Worm (Caenorhabditis elegans) whole organism, early embryonic: ENCODE measurements around the gene gcl-1.

Experiments
- B0310.2 ChIP-seq: sonication (generic microtip); optimal IDR thresholded peaks from 2 replicates; lab custom pipeline; 2016; ENCODE audit warnings: mild to moderate bottlenecking, missing genetic modification characterization, missing compliant biosample characterization
- F13C5.2 ChIP-seq: sonication (generic microtip); optimal IDR thresholded peaks from 2 replicates; lab custom pipeline; 2017; ENCODE audit warnings: mild to moderate bottlenecking, missing genetic modification characterization, inconsistent platforms, missing compliant biosample characterization
- aly-1 ChIP-seq: sonication (generic microtip); optimal IDR thresholded peaks from 2 replicates; lab custom pipeline; 2016; ENCODE audit warnings: missing genetic modification characterization, missing compliant biosample characterization
- ama-1 ChIP-seq: fragments of 150-350 bp; optimal IDR thresholded peaks from 2 replicates; lab custom pipeline; 2014
- ceh-13 ChIP-seq: fragments of 200-800 bp; sonication (Bioruptor generic); optimal IDR thresholded peaks from 2 replicates; lab custom pipeline; 2018; ENCODE audit warnings: mild to moderate bottlenecking, missing genetic modification characterization, missing compliant biosample characterization
- ceh-36 ChIP-seq: sonication (generic microtip); optimal IDR thresholded peaks from 2 replicates; lab custom pipeline; 2016; ENCODE audit warnings: missing genetic modification characterization, inconsistent platforms, missing compliant biosample characterization
- ets-7 ChIP-seq: sonication (generic microtip); optimal IDR thresholded peaks from 2 replicates; lab custom pipeline; 2016; ENCODE audit warnings: missing genotype, missing genetic modification characterization, missing compliant biosample characterization
- flt-1 ChIP-seq: fragments of 200-800 bp; sonication (Bioruptor generic); IDR thresholded peaks from 2 replicates; pipeline ENCODE4 v1.3.6; 2022; ENCODE audit warnings: missing genetic modification characterization, missing compliant biosample characterization
- hmbx-1 ChIP-seq: sonication (generic microtip); optimal IDR thresholded peaks from 2 replicates; lab custom pipeline; 2016; ENCODE audit warnings: mild to moderate bottlenecking, missing genetic modification characterization, missing compliant biosample characterization
- hmg-4 ChIP-seq: fragments of 200-800 bp; sonication (Bioruptor generic); optimal IDR thresholded peaks from 2 replicates; lab custom pipeline; 2018; ENCODE audit warnings: mild to moderate bottlenecking, missing genetic modification characterization, missing compliant biosample characterization
- hnd-1 ChIP-seq: sonication (generic microtip); optimal IDR thresholded peaks from 2 replicates; lab custom pipeline; 2016; ENCODE audit warnings: missing genetic modification characterization, missing compliant biosample characterization
- pes-1 ChIP-seq: fragments of 200-800 bp; sonication (Bioruptor generic); IDR thresholded peaks from 2 replicates; pipeline ENCODE4 v1.3.6; 2022; ENCODE audit warnings: missing genetic modification reagents, missing genetic modification characterization, missing compliant biosample characterization
- scrt-1 ChIP-seq: fragments of 200-800 bp; sonication (Bioruptor generic); IDR thresholded peaks from 2 replicates; pipeline ENCODE4 v1.3.6; 2022; ENCODE audit warnings: missing genetic modification characterization, missing compliant biosample characterization
- sea-1 ChIP-seq: fragments of 200-800 bp; sonication (Bioruptor generic); conservative IDR thresholded peaks from 2 replicates; pipeline ENCODE4 v1.3.6; 2022; ENCODE audit warnings: missing genetic modification characterization, missing compliant biosample characterization
- tbx-11 ChIP-seq: fragments of 200-800 bp; sonication (Bioruptor generic); IDR thresholded peaks from 2 replicates; pipeline ENCODE4 v1.3.6; 2022; ENCODE audit warnings: missing genetic modification characterization, missing compliant biosample characterization
- tbx-37 ChIP-seq: fragments of 200-800 bp; sonication (Bioruptor generic); conservative IDR thresholded peaks from 2 replicates; pipeline ENCODE4 v1.3.6; 2022; ENCODE audit warnings: missing genetic modification reagents, missing genetic modification characterization, missing compliant biosample characterization
- tra-4 ChIP-seq: sonication (generic microtip); optimal IDR thresholded peaks from 2 replicates; lab custom pipeline; 2017; ENCODE audit warnings: missing genetic modification characterization, missing compliant biosample characterization

The gcl-1 gene

DNA sequence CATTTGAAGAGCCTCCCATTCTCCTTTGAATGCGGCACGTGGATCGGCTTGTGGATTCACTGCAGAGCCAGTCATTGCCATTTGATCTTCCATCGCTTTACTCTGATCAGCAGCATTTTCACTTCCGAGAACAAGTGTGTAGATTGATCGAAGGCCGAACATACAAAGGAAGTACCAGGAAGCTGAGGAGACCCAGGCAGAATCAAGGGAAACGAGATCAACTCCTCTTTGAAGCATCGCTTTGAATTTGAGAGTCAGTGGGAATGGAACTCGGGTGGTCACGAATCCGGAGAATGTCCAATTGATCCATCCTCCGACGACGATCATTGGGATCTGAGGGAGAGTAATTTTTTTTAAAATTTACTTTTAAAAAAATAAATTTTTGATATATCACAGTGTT lies 32.2 kb downstream of the gcl-1 start:
- TF ChIP-seq tbx-11 (GFP tag; lab: Robert Waterston, UW) (no peak), ama-1 (lab: Kevin White, UChicago) (peak; percentile 28), ceh-13 (GFP tag; lab: Kevin White, UChicago) (no peak), pes-1 (GFP tag; lab: Robert Waterston, UW) (no peak), hmg-4 (GFP tag; lab: Kevin White, UChicago) (no peak)

DNA sequence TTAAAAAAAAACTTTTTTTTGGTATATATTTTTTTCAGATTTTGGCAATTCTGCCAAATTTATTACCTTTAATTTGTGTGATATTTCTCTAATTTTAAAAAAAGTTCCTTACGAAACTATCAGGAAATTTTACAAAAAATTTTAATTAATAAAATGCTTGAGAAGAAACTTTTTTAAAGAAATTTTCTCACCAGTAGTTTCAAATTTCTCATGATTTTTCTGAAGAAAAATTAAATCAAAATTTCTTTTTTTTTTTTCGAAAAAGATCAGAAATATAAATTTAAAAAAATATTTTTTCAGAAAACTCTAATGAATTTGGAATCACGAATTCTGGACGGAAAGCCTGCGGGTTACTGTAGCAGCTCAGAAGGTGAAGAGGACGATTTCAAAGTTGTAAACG lies 35.0 kb downstream of the gcl-1 start, which contains the start of gene mau-8:
TSS of gene mau-8 (plus strand) at position 301 of the 400 bp plus-strand sequence.
- no peak for TF ChIP-seq ceh-13 (GFP tag; lab: Kevin White, UChicago)

DNA sequence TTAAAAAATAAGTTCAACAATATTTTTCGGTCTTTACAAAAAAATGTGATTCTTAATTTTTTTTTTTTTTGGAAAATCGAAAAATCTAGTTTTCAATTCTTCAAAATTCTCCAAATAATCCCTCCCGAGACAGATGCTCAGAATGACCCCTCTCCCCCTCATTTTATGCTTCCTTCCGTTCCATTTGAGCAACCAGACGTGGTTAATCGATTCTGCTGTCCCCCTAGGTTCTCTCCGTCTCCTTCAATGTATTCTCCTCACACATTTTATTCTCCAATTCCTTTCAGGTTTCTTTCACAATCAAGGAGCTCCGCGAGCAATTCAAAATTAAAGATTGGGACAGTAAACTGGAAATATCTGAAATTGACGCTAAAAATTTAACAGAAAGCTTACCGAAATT lies 37.8 kb downstream of the gcl-1 start:
- TF ChIP-seq hmbx-1 (tag; lab: Kevin White, UChicago) (no peak), ama-1 (lab: Kevin White, UChicago) (no peak), tbx-11 (GFP tag; lab: Robert Waterston, UW) (no peak), ceh-13 (GFP tag; lab: Kevin White, UChicago) (no peak)

DNA sequence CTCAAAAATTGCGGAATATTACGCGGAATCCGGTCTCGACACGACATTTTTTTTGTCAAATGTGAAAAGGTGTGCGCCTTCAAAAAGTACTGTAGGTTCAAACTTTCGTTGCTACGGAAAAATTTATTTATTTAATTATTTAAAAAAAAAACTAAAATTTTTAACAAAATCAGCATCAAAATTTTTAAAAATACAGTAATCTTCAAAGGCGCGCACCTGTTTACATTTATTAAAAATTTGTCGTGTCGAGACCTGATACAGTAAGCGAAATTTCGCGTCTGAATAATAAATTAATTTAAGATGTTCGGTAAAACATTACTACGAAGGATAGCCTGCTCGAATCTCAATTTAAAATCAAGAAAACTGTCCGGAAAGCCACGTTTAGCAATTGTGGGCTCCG lies 41.0 kb downstream of the gcl-1 start, which contains the start of gene Y62E10A.6:
TSS of gene Y62E10A.6 (plus strand) at position 301 of the 400 bp plus-strand sequence.
- TF ChIP-seq tbx-37 (GFP tag; lab: Robert Waterston, UW) (no peak), B0310.2 (tag; lab: Kevin White, UChicago) (no peak), ceh-36 (tag; lab: Kevin White, UChicago) (no peak), ceh-13 (GFP tag; lab: Kevin White, UChicago) (no peak), flt-1 (GFP tag; lab: Robert Waterston, UW) (no peak), ama-1 (lab: Kevin White, UChicago) (no peak), tbx-11 (GFP tag; lab: Robert Waterston, UW) (no peak), F13C5.2 (tag; lab: Kevin White, UChicago) (no peak), tra-4 (no peak), aly-1 (tag; lab: Kevin White, UChicago) (no peak), hmg-4 (GFP tag; lab: Kevin White, UChicago) (no peak), sea-1 (GFP tag; lab: Robert Waterston, UW) (no peak), ets-7 (no peak)

DNA sequence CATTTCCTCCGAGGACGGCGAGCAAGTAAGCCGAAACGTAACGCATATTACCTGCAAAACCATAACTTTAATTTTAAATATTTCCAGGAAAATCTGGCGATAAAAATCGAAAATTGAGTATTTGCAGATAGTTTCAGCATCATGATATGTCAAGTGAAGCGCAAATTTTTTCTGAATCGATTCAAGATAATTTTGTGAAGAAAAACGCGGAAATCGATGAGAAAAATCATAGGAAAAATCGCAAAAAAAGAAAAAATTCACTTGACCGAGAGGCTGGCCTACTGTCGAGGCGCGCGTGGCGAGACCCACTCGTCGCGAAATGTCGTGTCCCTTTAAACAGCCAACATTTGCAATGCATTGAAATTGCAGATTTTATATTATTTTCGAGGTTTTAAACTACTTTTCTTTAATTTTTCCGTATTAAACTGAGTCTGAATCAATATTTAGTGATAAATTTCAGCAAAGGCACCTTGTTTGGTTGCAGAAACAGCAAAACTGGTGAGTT lies 42.4 kb downstream of the gcl-1 start, which contains the start of the genes rla-2, popl-7 and Y62E10A.24:
TSS of gene rla-2 (minus strand) at position 51 of the 505 bp plus-strand sequence.
TSS of gene popl-7 (plus strand) at position 455 of the 505 bp plus-strand sequence.
TSS of gene Y62E10A.24 (plus strand) at position 476 of the 505 bp plus-strand sequence.
- no peak for TF ChIP-seq hnd-1 (tag; lab: Kevin White, UChicago)
- TF ChIP-seq tbx-11 (GFP tag; lab: Robert Waterston, UW) = no peak
- no peak for TF ChIP-seq pes-1 (GFP tag; lab: Robert Waterston, UW)
- TF ChIP-seq sea-1 (GFP tag; lab: Robert Waterston, UW) = no peak
- no peak for TF ChIP-seq hmbx-1 (tag; lab: Kevin White, UChicago)
- TF ChIP-seq F13C5.2 (tag; lab: Kevin White, UChicago) = no peak
- no peak for TF ChIP-seq aly-1 (tag; lab: Kevin White, UChicago)
- TF ChIP-seq ama-1 (lab: Kevin White, UChicago) = no peak
- no peak for TF ChIP-seq tbx-37 (GFP tag; lab: Robert Waterston, UW)
- TF ChIP-seq tra-4 = no peak
- no peak for TF ChIP-seq hmg-4 (GFP tag; lab: Kevin White, UChicago)
- TF ChIP-seq ceh-13 (GFP tag; lab: Kevin White, UChicago) = no peak
- no peak for TF ChIP-seq ets-7
- no peak for TF ChIP-seq scrt-1 (GFP tag; lab: Robert Waterston, UW)

DNA sequence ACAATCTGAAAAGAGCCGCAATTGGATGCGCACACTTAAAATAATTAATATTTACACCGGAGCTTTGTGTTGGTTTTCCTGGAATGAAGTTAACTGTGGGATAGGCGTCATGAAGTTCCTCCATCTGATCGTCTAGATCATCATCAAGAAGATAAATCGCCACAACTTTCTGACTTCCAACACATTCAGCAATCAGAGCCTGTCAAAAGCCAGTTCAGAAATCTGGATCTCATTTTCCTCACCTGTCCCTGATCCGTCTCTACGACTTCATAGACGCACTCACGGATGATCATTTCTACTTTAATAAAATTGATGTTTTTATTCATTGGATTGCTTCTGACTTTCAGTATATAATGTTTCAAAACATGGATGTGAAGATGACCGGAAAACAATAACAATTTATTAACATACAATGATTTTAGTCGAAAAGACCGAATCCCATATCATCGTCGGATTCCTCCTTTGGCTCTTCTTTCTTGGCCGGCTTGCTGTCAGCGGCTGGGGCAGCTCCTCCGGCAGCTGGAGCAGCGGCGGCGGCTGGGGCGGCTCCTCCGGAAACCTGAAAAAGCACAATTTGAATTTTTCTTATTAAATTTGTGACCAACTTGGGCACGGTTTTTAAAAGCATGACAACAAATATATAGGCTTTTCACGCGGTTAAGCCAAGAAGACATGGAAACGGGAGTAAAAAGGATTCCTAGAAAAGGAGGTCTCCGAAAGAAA lies 43.4 kb downstream of the gcl-1 start, which contains the start of gene agt-1:
TSS of gene agt-1 (minus strand) at position 293 of the 723 bp plus-strand sequence.
- TF ChIP-seq hmg-4 (GFP tag; lab: Kevin White, UChicago) = no peak
- no peak for TF ChIP-seq B0310.2 (tag; lab: Kevin White, UChicago)
- no peak for TF ChIP-seq F13C5.2 (tag; lab: Kevin White, UChicago)
- no peak for TF ChIP-seq tbx-37 (GFP tag; lab: Robert Waterston, UW)
- no peak for TF ChIP-seq tra-4
- no peak for TF ChIP-seq sea-1 (GFP tag; lab: Robert Waterston, UW)
- TF ChIP-seq ceh-36 (tag; lab: Kevin White, UChicago) = no peak
- no peak for TF ChIP-seq ets-7
- no peak for TF ChIP-seq scrt-1 (GFP tag; lab: Robert Waterston, UW)
- TF ChIP-seq ceh-13 (GFP tag; lab: Kevin White, UChicago) = no peak
- no peak for TF ChIP-seq hmbx-1 (tag; lab: Kevin White, UChicago)
- no peak for TF ChIP-seq hnd-1 (tag; lab: Kevin White, UChicago)
- TF ChIP-seq flt-1 (GFP tag; lab: Robert Waterston, UW) = no peak
- TF ChIP-seq ama-1 (lab: Kevin White, UChicago) = no peak
- no peak for TF ChIP-seq pes-1 (GFP tag; lab: Robert Waterston, UW)
- no peak for TF ChIP-seq aly-1 (tag; lab: Kevin White, UChicago)
- no peak for TF ChIP-seq tbx-11 (GFP tag; lab: Robert Waterston, UW)

DNA sequence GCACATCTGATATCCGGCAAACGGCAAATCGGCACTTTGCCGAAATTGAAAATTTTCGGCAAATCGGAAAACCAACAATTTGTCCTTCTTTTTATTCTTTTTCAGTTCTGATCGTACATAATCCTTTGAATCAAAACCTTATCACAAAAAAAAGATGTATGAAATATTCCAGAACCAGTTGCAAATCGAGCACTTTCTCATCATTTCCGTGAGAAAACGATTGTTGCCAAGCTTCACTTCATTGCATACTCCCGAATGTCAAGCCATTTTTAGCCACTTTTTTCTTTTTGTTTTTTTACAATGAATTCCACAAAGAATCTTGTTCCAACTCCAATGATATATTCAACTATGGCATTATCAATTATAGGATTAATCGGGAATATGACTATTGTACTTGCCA lies 47.8 kb downstream of the gcl-1 start, which contains the start of gene srsx-25:
TSS of gene srsx-25 (plus strand) at position 301 of the 400 bp plus-strand sequence.
- no peak for TF ChIP-seq tbx-11 (GFP tag; lab: Robert Waterston, UW)
- no peak for TF ChIP-seq ceh-36 (tag; lab: Kevin White, UChicago)
- TF ChIP-seq ceh-13 (GFP tag; lab: Kevin White, UChicago) = no peak
- no peak for TF ChIP-seq ets-7
- no peak for TF ChIP-seq pes-1 (GFP tag; lab: Robert Waterston, UW)
- TF ChIP-seq B0310.2 (tag; lab: Kevin White, UChicago) = no peak
- no peak for TF ChIP-seq flt-1 (GFP tag; lab: Robert Waterston, UW)
